Worm (Caenorhabditis elegans) whole organism, L1 larva: ENCODE data around the gene prmn-1.

Source experiments
- Y116A8C.19 ChIP-seq: sonication (generic microtip); optimal IDR thresholded peaks from 2 replicates; lab custom pipeline; 2016; ENCODE audit warnings: missing compliant biosample characterization, missing genetic modification characterization, borderline replicate concordance
- ama-1 ChIP-seq: fragments of 150-350 bp; optimal IDR thresholded peaks from 2 replicates; lab custom pipeline; 2014
- blmp-1 ChIP-seq: fragments of 150-350 bp; optimal IDR thresholded peaks from 2 replicates; lab custom pipeline; 2014; ENCODE audit warnings: missing biosample characterization, missing genetic modification characterization
- ceh-8 ChIP-seq: fragments of 200-800 bp; sonication (Bioruptor generic); optimal IDR thresholded peaks from 2 replicates; lab custom pipeline; 2018; ENCODE audit warnings: mild to moderate bottlenecking, missing genetic modification characterization, moderate library complexity, missing compliant biosample characterization
- ceh-82 ChIP-seq, 3 experiments: fragments of 150-350 bp in 1 of 3; sonication (generic microtip) in 2 of 3; optimal IDR thresholded peaks; 2 replicates each; lab custom pipeline; 2014 to 2017; ENCODE audit warnings: missing biosample characterization in 3 of 3, missing genetic modification characterization in 3 of 3
- ceh-88 ChIP-seq: fragments of 200-800 bp; sonication (Bioruptor generic); IDR thresholded peaks from 2 replicates; pipeline ENCODE4 v1.3.6; 2022; ENCODE audit warnings: missing genetic modification characterization, missing compliant biosample characterization
- ceh-90 ChIP-seq: sonication (generic microtip); optimal IDR thresholded peaks from 2 replicates; lab custom pipeline; 2016; ENCODE audit warnings: missing genetic modification characterization, missing compliant biosample characterization
- ces-1 ChIP-seq: fragments of 150-350 bp; optimal IDR thresholded peaks from 2 replicates; lab custom pipeline; 2014; ENCODE audit warnings: missing biosample characterization, missing genetic modification reagents, missing genetic modification characterization
- dpl-1 ChIP-seq, 3 experiments: fragments of 150-350 bp in 2 of 3; sonication (generic microtip) in 1 of 3; optimal IDR thresholded peaks; 2 replicates each; lab custom pipeline; 2014 to 2017; ENCODE audit warnings: missing biosample characterization in 3 of 3, missing genetic modification characterization in 3 of 3, missing genetic modification reagents in 3 of 3
- dsc-1 ChIP-seq: sonication (generic microtip); optimal IDR thresholded peaks from 2 replicates; lab custom pipeline; 2016; ENCODE audit warnings: mild to moderate bottlenecking, missing genetic modification characterization, missing compliant biosample characterization
- efl-3 ChIP-seq: fragments of 200-800 bp; sonication (Bioruptor generic); optimal IDR thresholded peaks from 2 replicates; lab custom pipeline; 2018; ENCODE audit warnings: mild to moderate bottlenecking, missing genetic modification characterization, missing compliant biosample characterization
- egl-13 ChIP-seq: sonication (generic microtip); optimal IDR thresholded peaks from 2 replicates; lab custom pipeline; 2016; ENCODE audit warnings: missing genotype, missing genetic modification reagents, missing genetic modification characterization, missing compliant biosample characterization
- elt-2 ChIP-seq: sonication (generic microtip); optimal IDR thresholded peaks from 2 replicates; lab custom pipeline; 2016; ENCODE audit warnings: missing genetic modification characterization, mild to moderate bottlenecking, inconsistent platforms, missing compliant biosample characterization, missing genetic modification reagents
- ets-5 ChIP-seq: fragments of 200-800 bp; sonication (Bioruptor generic); IDR thresholded peaks from 2 replicates; pipeline ENCODE4 v1.3.6; 2022; ENCODE audit warnings: missing genetic modification characterization, missing compliant biosample characterization
- fkh-10 ChIP-seq: sonication (generic microtip); optimal IDR thresholded peaks from 2 replicates; lab custom pipeline; 2017; ENCODE audit warnings: missing biosample characterization, missing genetic modification reagents, missing genetic modification characterization
- fkh-4 ChIP-seq: sonication (generic microtip); optimal IDR thresholded peaks from 2 replicates; lab custom pipeline; 2016; ENCODE audit warnings: missing compliant biosample characterization, missing genetic modification characterization, borderline replicate concordance
- fkh-8 ChIP-seq: sonication (generic microtip); optimal IDR thresholded peaks from 2 replicates; lab custom pipeline; 2016; ENCODE audit warnings: mild to moderate bottlenecking, missing genetic modification characterization, missing compliant biosample characterization
- fos-1 ChIP-seq: fragments of 150-350 bp; optimal IDR thresholded peaks from 2 replicates; lab custom pipeline; 2014; ENCODE audit warnings: missing biosample characterization, missing genetic modification characterization
- grh-1 ChIP-seq: fragments of 200-800 bp; sonication (Bioruptor generic); IDR thresholded peaks from 2 replicates; pipeline ENCODE4 v1.3.6; 2022; ENCODE audit warnings: missing genetic modification reagents, missing genetic modification characterization, missing compliant biosample characterization
- hpl-2 ChIP-seq: fragments of 150-350 bp; optimal IDR thresholded peaks from 2 replicates; lab custom pipeline; 2014; ENCODE audit warnings: missing biosample characterization, missing genetic modification reagents, missing genetic modification characterization
- irx-1 ChIP-seq: sonication (generic microtip); optimal IDR thresholded peaks from 2 replicates; lab custom pipeline; 2016; ENCODE audit warnings: missing genetic modification characterization, missing compliant biosample characterization
- jun-1 ChIP-seq: fragments of 150-350 bp; optimal IDR thresholded peaks from 2 replicates; lab custom pipeline; 2014; ENCODE audit warnings: missing biosample characterization, missing genetic modification reagents, missing genetic modification characterization
- lin-13 ChIP-seq: fragments of 150-350 bp; optimal IDR thresholded peaks from 2 replicates; lab custom pipeline; 2014; ENCODE audit warnings: missing biosample characterization, missing genetic modification reagents, missing genetic modification characterization
- lin-14 ChIP-seq: fragments of 200-800 bp; sonication (Bioruptor generic); optimal IDR thresholded peaks from 2 replicates; lab custom pipeline; 2018; ENCODE audit warnings: mild to moderate bottlenecking, missing genetic modification characterization, moderate library complexity, missing compliant biosample characterization
- lin-15B ChIP-seq: fragments of 150-350 bp; sonication (generic microtip); optimal IDR thresholded peaks from 3 replicates; lab custom pipeline; 2014; ENCODE audit warnings: missing biosample characterization, missing genetic modification characterization
- lsy-2 ChIP-seq, 2 experiments: fragments of 150-350 bp; optimal IDR thresholded peaks; 2 replicates each; lab custom pipeline; 2014; ENCODE audit warnings: missing biosample characterization in 2 of 2, missing genetic modification characterization in 2 of 2
- mdl-1 ChIP-seq, 2 experiments: fragments of 150-350 bp; optimal IDR thresholded peaks; 2 replicates each; lab custom pipeline; 2014 to 2017; ENCODE audit warnings: missing biosample characterization in 2 of 2, missing genetic modification characterization in 2 of 2, inconsistent platforms in 1 of 2
- mef-2 ChIP-seq: fragments of 150-350 bp; optimal IDR thresholded peaks from 2 replicates; lab custom pipeline; 2014; ENCODE audit warnings: missing biosample characterization, missing genetic modification characterization
- mep-1 ChIP-seq: fragments of 150-350 bp; optimal IDR thresholded peaks from 2 replicates; lab custom pipeline; 2014; ENCODE audit warnings: missing biosample characterization, missing genetic modification characterization
- nhr-12 ChIP-seq: sonication (generic microtip); optimal IDR thresholded peaks from 2 replicates; lab custom pipeline; 2017; ENCODE audit warnings: missing biosample characterization, missing genetic modification characterization
- nhr-19 ChIP-seq: fragments of 200-800 bp; sonication (Bioruptor generic); conservative IDR thresholded peaks from 2 replicates; pipeline ENCODE4 v1.3.6; 2022; ENCODE audit warnings: missing genetic modification characterization, missing compliant biosample characterization
- nhr-28 ChIP-seq: fragments of 150-350 bp; optimal IDR thresholded peaks from 2 replicates; lab custom pipeline; 2014; ENCODE audit warnings: missing biosample characterization, missing genetic modification characterization
- nhr-76 ChIP-seq: sonication (generic microtip); optimal IDR thresholded peaks from 2 replicates; lab custom pipeline; 2017; ENCODE audit warnings: missing biosample characterization, missing genetic modification characterization
- nhr-77 ChIP-seq: fragments of 150-350 bp; optimal IDR thresholded peaks from 2 replicates; lab custom pipeline; 2014; ENCODE audit warnings: missing biosample characterization, missing genetic modification characterization
- nhr-84 ChIP-seq: sonication (generic microtip); optimal IDR thresholded peaks from 2 replicates; lab custom pipeline; 2017; ENCODE audit warnings: missing biosample characterization, missing genetic modification characterization
- nhr-90 ChIP-seq: sonication (generic microtip); optimal IDR thresholded peaks from 2 replicates; lab custom pipeline; 2016; ENCODE audit warnings: mild to moderate bottlenecking, missing genetic modification characterization, missing compliant biosample characterization; ENCODE audit not compliant: poor library complexity
- pag-3 ChIP-seq: sonication (generic microtip); optimal IDR thresholded peaks from 2 replicates; lab custom pipeline; 2017; ENCODE audit warnings: missing genetic modification characterization, mild to moderate bottlenecking, missing compliant biosample characterization, antibody characterized with exemption, borderline replicate concordance; ENCODE audit not compliant: insufficient read depth
- pqm-1 ChIP-seq: sonication (generic microtip); optimal IDR thresholded peaks from 3 replicates; lab custom pipeline; 2017; ENCODE audit warnings: missing biosample characterization, missing genetic modification characterization
- skn-1 ChIP-seq: fragments of 150-350 bp; optimal IDR thresholded peaks from 2 replicates; lab custom pipeline; 2014; ENCODE audit warnings: missing biosample characterization, missing genetic modification characterization
- snu-23 ChIP-seq: sonication (generic microtip); optimal IDR thresholded peaks from 2 replicates; lab custom pipeline; 2016; ENCODE audit warnings: missing genetic modification characterization, missing compliant biosample characterization
- sup-37 ChIP-seq: fragments of 200-800 bp; sonication (Bioruptor generic); optimal IDR thresholded peaks from 2 replicates; lab custom pipeline; 2018; ENCODE audit warnings: mild to moderate bottlenecking, missing genetic modification characterization, missing compliant biosample characterization
- swsn-7 ChIP-seq: sonication (generic microtip); optimal IDR thresholded peaks from 2 replicates; lab custom pipeline; 2016; ENCODE audit warnings: missing genetic modification characterization, missing compliant biosample characterization
- unc-130 ChIP-seq: fragments of 150-350 bp; optimal IDR thresholded peaks from 2 replicates; lab custom pipeline; 2017; ENCODE audit warnings: missing biosample characterization, missing genetic modification characterization, inconsistent platforms
- unc-30 ChIP-seq: sonication (generic microtip); optimal IDR thresholded peaks from 2 replicates; lab custom pipeline; 2017; ENCODE audit warnings: missing biosample characterization, missing genetic modification characterization
- unc-62 ChIP-seq: fragments of 150-350 bp; optimal IDR thresholded peaks from 2 replicates; lab custom pipeline; 2014; ENCODE audit warnings: missing biosample characterization, missing genetic modification reagents, missing genetic modification characterization
- unc-86 ChIP-seq: sonication (generic microtip); optimal IDR thresholded peaks from 2 replicates; lab custom pipeline; 2016; ENCODE audit warnings: missing genetic modification characterization, missing compliant biosample characterization
- vab-15 ChIP-seq: sonication (generic microtip); optimal IDR thresholded peaks from 2 replicates; lab custom pipeline; 2017; ENCODE audit warnings: missing genotype, mild to moderate bottlenecking, missing genetic modification characterization, missing compliant biosample characterization
- xbp-1 ChIP-seq: sonication (generic microtip); optimal IDR thresholded peaks from 2 replicates; lab custom pipeline; 2016; ENCODE audit warnings: missing genetic modification characterization, missing compliant biosample characterization
- zag-1 ChIP-seq: fragments of 150-350 bp; optimal IDR thresholded peaks from 2 replicates; lab custom pipeline; 2014; ENCODE audit warnings: missing biosample characterization, missing genetic modification characterization
- zip-4 ChIP-seq: fragments of 200-800 bp; sonication (Bioruptor generic); optimal IDR thresholded peaks from 2 replicates; lab custom pipeline; 2018; ENCODE audit warnings: mild to moderate bottlenecking, missing genetic modification characterization, moderate library complexity, missing compliant biosample characterization
- ztf-11 ChIP-seq, 2 experiments: sonication (generic microtip); optimal IDR thresholded peaks; 2 replicates each; lab custom pipeline; 2016 to 2017; ENCODE audit warnings: missing genetic modification characterization in 2 of 2, missing biosample characterization in 1 of 2, missing compliant biosample characterization in 1 of 2
- ztf-4 ChIP-seq: fragments of 150-350 bp; optimal IDR thresholded peaks from 2 replicates; lab custom pipeline; 2014; ENCODE audit warnings: missing biosample characterization, missing genetic modification characterization

The prmn-1 gene

DNA sequence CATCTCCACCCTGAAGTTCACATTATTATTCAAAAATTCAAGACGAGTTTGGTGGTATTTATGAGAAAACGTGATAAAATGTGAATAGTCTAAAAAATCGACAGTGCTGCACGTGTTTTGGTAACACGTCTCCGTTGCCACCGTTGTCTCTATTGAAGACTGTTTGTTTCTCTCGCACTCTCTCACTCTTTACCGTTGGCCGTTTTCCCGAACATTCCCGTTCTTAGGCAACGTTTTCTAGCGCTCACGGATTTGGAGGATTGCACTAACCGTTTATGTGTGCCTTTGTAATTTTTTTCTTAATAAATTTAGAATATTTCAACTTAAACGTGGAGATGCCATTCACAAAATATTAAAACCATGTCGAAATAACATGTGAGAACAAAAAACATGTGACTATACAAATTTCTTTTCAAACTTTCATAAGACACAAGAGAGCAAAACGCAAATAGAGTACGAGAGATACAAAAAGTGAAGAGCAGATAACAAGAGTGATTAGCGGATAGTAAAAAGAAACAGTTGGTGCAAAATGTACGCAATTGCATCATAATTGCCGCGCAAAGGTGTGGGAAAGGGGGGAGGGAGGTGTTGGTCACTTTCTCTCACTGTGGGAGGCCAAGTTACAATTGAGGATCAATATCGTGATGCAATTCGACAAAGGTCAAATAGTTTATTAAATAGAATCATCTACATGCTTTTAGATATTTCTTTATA, 30.1 kb downstream of the prmn-1 start, which contains the start of gene pek-1:
pek-1 (minus strand) TSS at position 51 of the 714 bp plus-strand sequence.
- TF ChIP-seq fos-1 (tag; lab: Kevin White, UChicago) (no peak), zip-4 (GFP tag; lab: Kevin White, UChicago) (no peak), ets-5 (GFP tag; lab: Robert Waterston, UW) (no peak), fkh-4 (tag; lab: Kevin White, UChicago) (no peak), egl-13 (peak; percentile 15), unc-86 (tag; lab: Kevin White, UChicago) (no peak), nhr-19 (peak; percentile 60), zag-1 (tag; lab: Kevin White, UChicago) (no peak), ceh-8 (GFP tag; lab: Kevin White, UChicago) (no peak), nhr-84 (tag; lab: Kevin White, UChicago) (no peak), ceh-88 (GFP tag; lab: Robert Waterston, UW) (no peak), ces-1 (no peak), lin-13 (GFP tag; lab: Kevin White, UChicago) (peak; percentile 29), efl-3 (GFP tag; lab: Kevin White, UChicago) (no peak), ceh-90 (no peak), nhr-28 (tag; lab: Kevin White, UChicago) (no peak), mef-2 (tag; lab: Kevin White, UChicago) (no peak), irx-1 (peak; percentile 52), fkh-10 (GFP tag; lab: Kevin White, UChicago) (no peak), nhr-76 (tag; lab: Kevin White, UChicago) (no peak), xbp-1 (tag; lab: Kevin White, UChicago) (peak; percentile 92), dpl-1 (GFP tag; optimal IDR thresholded peaks at IDR 0.05; lab: Kevin White, UChicago) (peak in 1 of 3 experiments; percentile 47), unc-62 (GFP tag; lab: Kevin White, UChicago) (no peak), lsy-2 (tag; optimal IDR thresholded peaks at IDR 0.05; lab: Kevin White, UChicago) (peak; percentile 47 to 59), fkh-8 (tag; lab: Kevin White, UChicago) (no peak), mep-1 (tag; lab: Kevin White, UChicago) (peak; percentile 70), swsn-7 (tag; lab: Kevin White, UChicago) (peak; percentile 56), ztf-4 (tag; lab: Kevin White, UChicago) (peak; percentile 17), hpl-2 (GFP tag; lab: Kevin White, UChicago) (no peak), skn-1 (tag; lab: Kevin White, UChicago) (peak; percentile 22), nhr-12 (tag; lab: Kevin White, UChicago) (no peak), unc-30 (tag; lab: Kevin White, UChicago) (no peak), lin-14 (GFP tag; lab: Kevin White, UChicago) (peak; percentile 71), Y116A8C.19 (tag; lab: Kevin White, UChicago) (no peak), vab-15 (no peak), lin-15B (no peak), nhr-77 (tag; lab: Kevin White, UChicago) (peak; percentile 36), blmp-1 (peak; percentile 96), unc-130 (tag; lab: Kevin White, UChicago) (peak; percentile 11), nhr-90 (tag; lab: Kevin White, UChicago) (peak; percentile 55), mdl-1 (tag; optimal IDR thresholded peaks at IDR 0.05; lab: Kevin White, UChicago) (peak in 1 of 2 experiments; percentile 91), grh-1 (GFP tag; lab: Robert Waterston, UW) (0 out of 2 replicates have a peak, but pooled peaks have one; percentile 12), ama-1 (lab: Kevin White, UChicago) (no peak), jun-1 (tag; lab: Kevin White, UChicago) (peak; percentile 13), pqm-1 (no peak), ztf-11 (tag; optimal IDR thresholded peaks at IDR 0.05; lab: Kevin White, UChicago) (peak in 1 of 2 experiments; percentile 35), sup-37 (GFP tag; lab: Kevin White, UChicago) (peak; percentile 19), ceh-82 (tag; optimal IDR thresholded peaks at IDR 0.05; lab: Kevin White, UChicago) (peak in 2 of 3 experiments; percentile 6 to 46), dsc-1 (tag; lab: Kevin White, UChicago) (peak; percentile 24), pag-3 (tag; lab: Kevin White, UChicago) (no peak), snu-23 (peak; percentile 70), elt-2 (tag; lab: Kevin White, UChicago) (peak; percentile 52)
